Fruit fly (Drosophila melanogaster): ENCODE measurements around the gene wge.

Gene wge

DNA sequence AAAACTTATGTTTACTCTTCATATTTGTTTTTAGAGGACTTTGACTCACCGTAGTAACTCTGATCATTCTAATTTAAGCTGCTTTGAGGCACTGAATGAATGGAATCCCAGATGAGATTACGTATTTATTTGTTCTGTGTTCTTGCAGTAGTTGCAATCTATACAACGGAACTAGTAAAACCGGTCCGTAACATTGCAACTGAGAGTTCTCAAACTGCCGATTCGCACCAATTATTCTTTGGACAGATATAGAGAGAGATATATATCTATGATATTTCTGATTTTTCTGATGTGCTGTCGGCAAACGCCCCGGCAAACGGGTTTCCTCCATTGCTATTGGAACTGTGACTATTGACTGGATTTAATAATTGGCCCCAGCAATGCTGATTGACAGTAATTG, 46.6 kb upstream of the wge start, which contains the start of gene CG13841:
Gene CG13841, minus strand, starts transcription at position 101 of the 400 bp plus-strand sequence.
- TF ChIP-seq cyc (GFP tag; optimal IDR thresholded peaks at IDR 0.05) (no peak), CG6854 (GFP tag; optimal IDR thresholded peaks at IDR 0.05) (no peak), Met (GFP tag; optimal IDR thresholded peaks at IDR 0.05) (no peak), CG1621 (tag; optimal IDR thresholded peaks at IDR 0.05) (no peak), acj6 (GFP tag; optimal IDR thresholded peaks at IDR 0.05) (no peak), Ets96B (tag; optimal IDR thresholded peaks at IDR 0.05) (no peak), CG6163 (GFP tag; IDR thresholded peaks at IDR 0.05) (no peak), pdm3 (GFP tag; optimal IDR thresholded peaks at IDR 0.05) (no peak), dac (GFP tag; optimal IDR thresholded peaks at IDR 0.05) (no peak), Eip93F (GFP tag; optimal IDR thresholded peaks at IDR 0.05) (no peak), CG6792 (GFP tag; optimal IDR thresholded peaks at IDR 0.05) (no peak), CG4318 (GFP tag; optimal IDR thresholded peaks at IDR 0.05) (no peak), Eip75B (GFP tag; optimal IDR thresholded peaks at IDR 0.05) (no peak), topi (GFP tag; optimal IDR thresholded peaks at IDR 0.05) (no peak), CG15336 (GFP tag; IDR thresholded peaks at IDR 0.05) (no peak), CG11294 (GFP tag; IDR thresholded peaks at IDR 0.05) (no peak), net (GFP tag; optimal IDR thresholded peaks at IDR 0.05) (no peak), CG7368 (GFP tag; optimal IDR thresholded peaks at IDR 0.05) (no peak), CG8632 (GFP tag; optimal IDR thresholded peaks at IDR 0.05) (no peak)

DNA sequence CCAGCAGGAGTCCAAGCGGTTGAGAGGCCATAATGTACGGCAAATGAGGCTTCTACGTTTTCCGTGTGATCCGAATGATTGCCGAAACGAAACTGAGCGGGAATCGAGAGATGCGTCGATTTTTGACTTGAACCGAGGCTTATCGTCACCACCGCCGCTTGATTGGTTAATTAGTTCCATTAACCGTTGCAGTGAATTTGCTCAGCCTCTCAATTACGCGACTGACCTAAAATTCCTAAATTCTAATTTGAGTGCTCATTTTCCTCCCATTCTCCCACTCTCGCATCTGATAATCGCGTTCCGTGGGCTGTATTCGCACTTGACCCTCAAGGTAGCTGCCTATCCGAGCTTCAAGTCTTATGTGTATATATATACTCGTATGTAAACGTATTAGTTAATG, 45.1 kb upstream of the wge start, which contains the start of gene Nepl15:
Gene Nepl15, minus strand, starts transcription at position 101 of the 400 bp plus-strand sequence.
- no peak for TF ChIP-seq Eip78C (GFP tag)
- no peak for TF ChIP-seq CG6854 (GFP tag; optimal IDR thresholded peaks at IDR 0.05)
- no peak for TF ChIP-seq CG3032 (tag; optimal IDR thresholded peaks at IDR 0.05)
- TF ChIP-seq dsx (GFP tag; optimal IDR thresholded peaks at IDR 0.05; ENCODE audit: poor library complexity, severe bottlenecking) = no peak
- TF ChIP-seq CG11762 (GFP tag; optimal IDR thresholded peaks at IDR 0.05; ENCODE audit: insufficient read depth) = no peak
- no peak for TF ChIP-seq CG6792 (GFP tag; optimal IDR thresholded peaks at IDR 0.05)
- TF ChIP-seq CG10669 (GFP tag; optimal IDR thresholded peaks at IDR 0.05) = no peak
- TF ChIP-seq esn (GFP tag; optimal IDR thresholded peaks at IDR 0.05) = no peak
- no peak for TF ChIP-seq pdm3 (GFP tag; optimal IDR thresholded peaks at IDR 0.05)
- TF ChIP-seq Sox102F (GFP tag; optimal IDR thresholded peaks at IDR 0.05) = no peak
- TF ChIP-seq CG15336 (GFP tag; IDR thresholded peaks at IDR 0.05) = no peak
- TF ChIP-seq fkh (GFP tag; optimal IDR thresholded peaks at IDR 0.05) = no peak
- no peak for TF ChIP-seq lz (GFP tag; optimal IDR thresholded peaks at IDR 0.05)
- no peak for TF ChIP-seq CG32006 (GFP tag; optimal IDR thresholded peaks at IDR 0.05)
- no peak for TF ChIP-seq Blimp-1 (GFP tag; optimal IDR thresholded peaks at IDR 0.05)
- no peak for TF ChIP-seq CG9139 (GFP tag; optimal IDR thresholded peaks at IDR 0.05)

- peak; percentile 100 for TF ChIP-seq svp (GFP tag)
- TF ChIP-seq fd85E (GFP tag; optimal IDR thresholded peaks at IDR 0.05) = no peak
- TF ChIP-seq Hr38 (GFP tag; optimal IDR thresholded peaks at IDR 0.05) = no peak
These were observed 42.6 kb upstream of the wge start, which contains the start of gene Nepl14 for dm6 chr3R:22763587-22763986. Nepl14 (minus strand) TSS chr3R:22763711.

dm6 chr3R:22760988-22761387, 40.0 kb upstream of the wge start, which contains the start of gene Nepl13:
Nepl13 (minus strand) TSS chr3R:22761076.
- no peak for TF ChIP-seq Ets21C (GFP tag; optimal IDR thresholded peaks at IDR 0.05)
- no peak for TF ChIP-seq fd85E (GFP tag; optimal IDR thresholded peaks at IDR 0.05)
- TF ChIP-seq svp (GFP tag) = peak; percentile 97

dm6 chr3R:22757117-22757516, 36.2 kb upstream of the wge start:
- TF ChIP-seq OdsH (GFP tag; optimal IDR thresholded peaks at IDR 0.05) (no peak), CG8632 (GFP tag; optimal IDR thresholded peaks at IDR 0.05) (no peak), CG11294 (GFP tag; IDR thresholded peaks at IDR 0.05) (no peak), CG6854 (GFP tag; optimal IDR thresholded peaks at IDR 0.05) (no peak), Blimp-1 (GFP tag; optimal IDR thresholded peaks at IDR 0.05) (no peak), Ets21C (GFP tag; optimal IDR thresholded peaks at IDR 0.05) (no peak), dac (GFP tag; optimal IDR thresholded peaks at IDR 0.05) (no peak), CG8119 (GFP tag; IDR thresholded peaks at IDR 0.05) (no peak), Lpt (GFP tag; optimal IDR thresholded peaks at IDR 0.05) (no peak), CG8319 (GFP tag; optimal IDR thresholded peaks at IDR 0.05) (no peak), pdm3 (GFP tag; optimal IDR thresholded peaks at IDR 0.05) (no peak), CG16779 (tag; optimal IDR thresholded peaks at IDR 0.05) (no peak), net (GFP tag; optimal IDR thresholded peaks at IDR 0.05) (no peak), vri (GFP tag; optimal IDR thresholded peaks at IDR 0.05) (no peak), CG31627 (GFP tag; optimal IDR thresholded peaks at IDR 0.05) (no peak), CG3032 (tag; optimal IDR thresholded peaks at IDR 0.05) (no peak), topi (GFP tag; optimal IDR thresholded peaks at IDR 0.05) (no peak), Eip75B (GFP tag; optimal IDR thresholded peaks at IDR 0.05) (no peak), lz (GFP tag; optimal IDR thresholded peaks at IDR 0.05) (no peak), dsx (GFP tag; optimal IDR thresholded peaks at IDR 0.05; ENCODE audit: poor library complexity, severe bottlenecking) (no peak)

Measured in whole organism, prepupa.